Worm (Caenorhabditis elegans) whole organism, L4 larva: Measurements from ENCODE around the gene B0294.3.

Source experiments
- F10B5.3 ChIP-seq: sonication (generic microtip); optimal IDR thresholded peaks from 2 replicates; lab custom pipeline; 2016; ENCODE audit warnings: mild to moderate bottlenecking, missing genetic modification characterization, missing compliant biosample characterization
- F26F4.8 ChIP-seq: fragments of 200-800 bp; sonication (Bioruptor generic); conservative IDR thresholded peaks from 2 replicates; pipeline ENCODE4 v1.3.6; 2022; ENCODE audit warnings: missing genetic modification characterization, missing compliant biosample characterization
- F37D6.2 ChIP-seq: sonication (generic microtip); optimal IDR thresholded peaks from 2 replicates; lab custom pipeline; 2016; ENCODE audit warnings: mild to moderate bottlenecking, missing genetic modification characterization, missing compliant biosample characterization
- F49E8.2 ChIP-seq: sonication (generic microtip); optimal IDR thresholded peaks from 2 replicates; lab custom pipeline; 2016; ENCODE audit warnings: missing compliant biosample characterization, mild to moderate bottlenecking, missing genetic modification characterization, borderline replicate concordance
- T20F7.1 ChIP-seq: fragments of 200-800 bp; sonication (Bioruptor generic); optimal IDR thresholded peaks from 2 replicates; lab custom pipeline; 2018; ENCODE audit warnings: mild to moderate bottlenecking, missing genetic modification characterization, missing compliant biosample characterization
- Y105C5A.15 ChIP-seq: fragments of 200-800 bp; sonication (Bioruptor generic); IDR thresholded peaks from 2 replicates; pipeline ENCODE4 v1.3.6; 2022; ENCODE audit warnings: missing genetic modification characterization, missing compliant biosample characterization
- Y48G9A.11 ChIP-seq: fragments of 200-800 bp; sonication (Bioruptor generic); IDR thresholded peaks from 2 replicates; pipeline ENCODE4 v1.3.6; 2022; ENCODE audit warnings: missing genetic modification reagents, missing genetic modification characterization, missing compliant biosample characterization
- aha-1 ChIP-seq: fragments of 150-350 bp; peaks from one replicate; lab custom pipeline; 2014; ENCODE audit warnings: missing biosample characterization, missing genetic modification characterization
- attf-4 ChIP-seq: sonication (generic microtip); optimal IDR thresholded peaks from 3 replicates; lab custom pipeline; 2017; ENCODE audit warnings: missing biosample characterization, missing genetic modification characterization
- ceh-20 ChIP-seq: fragments of 200-800 bp; sonication (Bioruptor generic); IDR thresholded peaks from 2 replicates; pipeline ENCODE4 v1.3.6; 2022; ENCODE audit warnings: missing genetic modification reagents, missing genetic modification characterization, missing compliant biosample characterization
- ceh-32 ChIP-seq: sonication (generic microtip); optimal IDR thresholded peaks from 2 replicates; lab custom pipeline; 2016; ENCODE audit warnings: mild to moderate bottlenecking, missing genetic modification characterization, missing compliant biosample characterization; ENCODE audit not compliant: poor library complexity
- ceh-44 ChIP-seq: fragments of 200-800 bp; sonication (Bioruptor generic); IDR thresholded peaks from 2 replicates; pipeline ENCODE4 v1.3.6; 2022; ENCODE audit warnings: missing genetic modification reagents, missing genetic modification characterization, missing compliant biosample characterization
- ceh-82 ChIP-seq: sonication (generic microtip); optimal IDR thresholded peaks from 2 replicates; lab custom pipeline; 2017; ENCODE audit warnings: missing biosample characterization, missing genetic modification characterization
- ces-1 ChIP-seq: fragments of 150-350 bp; sonication (generic microtip); optimal IDR thresholded peaks from 4 replicates; lab custom pipeline; 2014; ENCODE audit warnings: missing biosample characterization, missing genetic modification reagents, missing genetic modification characterization
- daf-16 ChIP-seq, 3 experiments: sonication (generic microtip); optimal IDR thresholded peaks; 2 replicates each; lab custom pipeline; 2016 to 2017; ENCODE audit warnings: missing genetic modification characterization in 3 of 3, missing genetic modification reagents in 3 of 3, mild to moderate bottlenecking in 2 of 3, missing compliant biosample characterization in 2 of 3, missing biosample characterization in 1 of 3, moderate library complexity in 1 of 3
- daf-8 ChIP-seq: fragments of 200-800 bp; sonication (Bioruptor generic); IDR thresholded peaks from 2 replicates; pipeline ENCODE4 v1.3.6; 2022; ENCODE audit warnings: missing genetic modification characterization, missing compliant biosample characterization
- dmd-8 ChIP-seq: fragments of 200-800 bp; sonication (Bioruptor generic); IDR thresholded peaks from 2 replicates; pipeline ENCODE4 v1.3.6; 2022; ENCODE audit warnings: missing genetic modification characterization, missing compliant biosample characterization
- egl-43 ChIP-seq: fragments of 200-800 bp; sonication (Bioruptor generic); IDR thresholded peaks from 2 replicates; pipeline ENCODE4 v1.3.6; 2022; ENCODE audit warnings: missing genetic modification reagents, missing genetic modification characterization, missing compliant biosample characterization
- hif-1 ChIP-seq, 2 experiments: sonication (generic microtip); optimal IDR thresholded peaks; 2 replicates each; lab custom pipeline; 2016 to 2017; ENCODE audit warnings: missing compliant biosample characterization in 2 of 2, missing genetic modification characterization in 2 of 2, missing genetic modification reagents in 2 of 2, missing genotype in 2 of 2, mild to moderate bottlenecking in 1 of 2
- lin-29 ChIP-seq: fragments of 200-800 bp; sonication (Bioruptor generic); IDR thresholded peaks from 2 replicates; pipeline ENCODE4 v1.3.6; 2022; ENCODE audit warnings: missing genetic modification reagents, missing genetic modification characterization, missing compliant biosample characterization
- lin-38 ChIP-seq: fragments of 200-800 bp; sonication (Bioruptor generic); IDR thresholded peaks from 2 replicates; pipeline ENCODE4 v1.3.6; 2022; ENCODE audit warnings: missing genetic modification reagents, missing genetic modification characterization, missing compliant biosample characterization
- lin-39 ChIP-seq: fragments of 150-350 bp; optimal IDR thresholded peaks from 2 replicates; lab custom pipeline; 2014; ENCODE audit warnings: missing biosample characterization, missing genetic modification reagents, missing genetic modification characterization
- lsy-2 ChIP-seq, 2 experiments: fragments of 150-350 bp in 1 of 2; sonication (generic microtip) in 1 of 2; optimal IDR thresholded peaks; 2 replicates each; lab custom pipeline; 2014 to 2017; ENCODE audit warnings: missing biosample characterization in 2 of 2, missing genetic modification characterization in 2 of 2
- madf-5 ChIP-seq, 2 experiments: fragments of 200-800 bp; sonication (Bioruptor generic); IDR thresholded peaks; 2 replicates each; pipeline ENCODE4 v1.3.6; 2022; ENCODE audit warnings: missing compliant biosample characterization in 2 of 2, missing genetic modification characterization in 2 of 2
- madf-9 ChIP-seq: fragments of 200-800 bp; sonication (Bioruptor generic); conservative IDR thresholded peaks from 2 replicates; pipeline ENCODE4 v1.3.6; 2022; ENCODE audit warnings: missing genetic modification reagents, missing genetic modification characterization, missing compliant biosample characterization
- mdt-29 ChIP-seq: fragments of 200-800 bp; sonication (Bioruptor generic); IDR thresholded peaks from 2 replicates; pipeline ENCODE4 v1.3.6; 2022; ENCODE audit warnings: missing genetic modification reagents, missing genetic modification characterization, missing compliant biosample characterization
- mep-1 ChIP-seq: fragments of 150-350 bp; sonication (generic microtip); optimal IDR thresholded peaks from 3 replicates; lab custom pipeline; 2014; ENCODE audit warnings: missing biosample characterization, missing genetic modification characterization
- mes-2 ChIP-seq: sonication (generic microtip); optimal IDR thresholded peaks from 2 replicates; lab custom pipeline; 2016; ENCODE audit warnings: missing genotype, mild to moderate bottlenecking, missing genetic modification characterization, missing compliant biosample characterization; ENCODE audit not compliant: poor library complexity, severe bottlenecking
- mxl-2 ChIP-seq: fragments of 200-800 bp; sonication (Bioruptor generic); conservative IDR thresholded peaks from 2 replicates; pipeline ENCODE4 v1.3.6; 2022; ENCODE audit warnings: missing genetic modification reagents, missing genetic modification characterization, missing compliant biosample characterization
- mxl-3 ChIP-seq: fragments of 200-800 bp; sonication (Bioruptor generic); optimal IDR thresholded peaks from 2 replicates; lab custom pipeline; 2018; ENCODE audit warnings: mild to moderate bottlenecking, missing genetic modification characterization, missing compliant biosample characterization
- nhr-102 ChIP-seq: sonication (generic microtip); optimal IDR thresholded peaks from 2 replicates; lab custom pipeline; 2016; ENCODE audit warnings: mild to moderate bottlenecking, missing genetic modification characterization, moderate library complexity, missing compliant biosample characterization
- nhr-48 ChIP-seq: sonication (generic microtip); optimal IDR thresholded peaks from 2 replicates; lab custom pipeline; 2016; ENCODE audit warnings: mild to moderate bottlenecking, missing genetic modification characterization, missing compliant biosample characterization
- nhr-6 ChIP-seq: fragments of 150-350 bp; optimal IDR thresholded peaks from 2 replicates; lab custom pipeline; 2014; ENCODE audit warnings: missing biosample characterization, missing genetic modification characterization
- nhr-76 ChIP-seq: fragments of 150-350 bp; optimal IDR thresholded peaks from 2 replicates; lab custom pipeline; 2014; ENCODE audit warnings: missing biosample characterization, missing genetic modification characterization
- nhr-77 ChIP-seq: fragments of 150-350 bp; optimal IDR thresholded peaks from 2 replicates; lab custom pipeline; 2014; ENCODE audit warnings: missing biosample characterization, missing genetic modification characterization
- php-3 ChIP-seq: fragments of 200-800 bp; sonication (Bioruptor generic); IDR thresholded peaks from 2 replicates; pipeline ENCODE4 v1.3.6; 2022; ENCODE audit warnings: missing genetic modification reagents, missing genetic modification characterization, missing compliant biosample characterization
- pqm-1 ChIP-seq: sonication (generic microtip); optimal IDR thresholded peaks from 2 replicates; lab custom pipeline; 2017; ENCODE audit warnings: missing biosample characterization, missing genetic modification characterization
- tag-97 ChIP-seq: fragments of 200-800 bp; sonication (Bioruptor generic); IDR thresholded peaks from 2 replicates; pipeline ENCODE4 v1.3.6; 2022; ENCODE audit warnings: missing genetic modification characterization, missing compliant biosample characterization
- tra-1 ChIP-seq: fragments of 200-800 bp; sonication (Bioruptor generic); IDR thresholded peaks from 2 replicates; pipeline ENCODE4 v1.3.6; 2022; ENCODE audit warnings: missing genetic modification reagents, missing genetic modification characterization, missing compliant biosample characterization
- unc-39 ChIP-seq: sonication (generic microtip); optimal IDR thresholded peaks from 2 replicates; lab custom pipeline; 2017; ENCODE audit warnings: missing biosample characterization, missing genetic modification characterization
- vab-7 ChIP-seq: fragments of 200-800 bp; sonication (Bioruptor generic); IDR thresholded peaks from 2 replicates; pipeline ENCODE4 v1.3.6; 2022; ENCODE audit warnings: missing genetic modification reagents, missing genetic modification characterization, missing compliant biosample characterization
- zfp-2 ChIP-seq: sonication (generic microtip); optimal IDR thresholded peaks from 2 replicates; lab custom pipeline; 2016; ENCODE audit warnings: mild to moderate bottlenecking, missing genetic modification characterization, missing compliant biosample characterization
- zip-11 ChIP-seq: fragments of 200-800 bp; sonication (Bioruptor generic); IDR thresholded peaks from 2 replicates; pipeline ENCODE4 v1.3.6; 2022; ENCODE audit warnings: missing genetic modification characterization, missing compliant biosample characterization
- ztf-11 ChIP-seq: fragments of 150-350 bp; optimal IDR thresholded peaks from 2 replicates; lab custom pipeline; 2014; ENCODE audit warnings: missing biosample characterization, missing genetic modification characterization

B0294.3 gene

ce11 chrX:1858616-1859015 lies 33.4 kb upstream of the B0294.3 start (continued):
- TF ChIP-seq daf-16 (GFP tag; optimal IDR thresholded peaks at IDR 0.05; lab: Kevin White, UChicago) (peak in 1 of 2 experiments; percentile 43), daf-16 (tag; optimal IDR thresholded peaks at IDR 0.05; lab: Kevin White, UChicago) (no peak), mxl-2 (0 out of 2 replicates have a peak, but pooled peaks have one; percentile 27), madf-9 (GFP tag; lab: Robert Waterston, UW) (peak; percentile 66; the same call in 1 of the 2 replicates), mdt-29 (GFP tag; lab: Robert Waterston, UW) (peak; percentile 46; the same call in 1 of the 2 replicates), nhr-102 (tag; lab: Kevin White, UChicago) (no peak), Y105C5A.15 (GFP tag; lab: Robert Waterston, UW) (0 out of 2 replicates have a peak, but pooled peaks have one; percentile 14), php-3 (GFP tag; lab: Robert Waterston, UW) (peak; percentile 74; the same call in 1 of the 2 replicates), ceh-32 (tag; lab: Kevin White, UChicago) (no peak), T20F7.1 (GFP tag; lab: Kevin White, UChicago) (no peak), lin-38 (GFP tag; lab: Robert Waterston, UW) (no peak), nhr-48 (tag; lab: Kevin White, UChicago) (peak; percentile 8), attf-4 (tag; lab: Kevin White, UChicago) (no peak), F37D6.2 (tag; lab: Kevin White, UChicago) (peak; percentile 57), F49E8.2 (tag; lab: Kevin White, UChicago) (no peak), mep-1 (peak; percentile 73), daf-8 (no peak), Y48G9A.11 (GFP tag; lab: Robert Waterston, UW) (peak; percentile 47; the same call in 1 of the 2 replicates), dmd-8 (GFP tag; lab: Robert Waterston, UW) (peak; percentile 89), madf-5 (GFP tag; IDR thresholded peaks at IDR 0.05; lab: Robert Waterston, UW) (peak; percentile 62 to 85; a peak in 3 of 4 replicates), ceh-20 (GFP tag; lab: Robert Waterston, UW) (no peak), mes-2 (tag; lab: Kevin White, UChicago) (peak; percentile 80), pqm-1 (tag; lab: Kevin White, UChicago) (no peak), ces-1 (GFP tag; lab: Kevin White, UChicago) (no peak), nhr-77 (no peak), ceh-82 (tag; lab: Kevin White, UChicago) (no peak), zfp-2 (tag; lab: Kevin White, UChicago) (no peak), vab-7 (GFP tag; lab: Robert Waterston, UW) (peak; percentile 76)

ce11 chrX:1860422-1860821 lies 31.6 kb upstream of the B0294.3 start, which contains the start of gene T26C11.8:
Gene T26C11.8 (plus strand): TSS chrX:1860722.
- TF ChIP-seq lin-29 (GFP tag; lab: Robert Waterston, UW) (no peak), mep-1 (no peak), lsy-2 (tag; optimal IDR thresholded peaks at IDR 0.05; lab: Kevin White, UChicago) (no peak), tra-1 (GFP tag; lab: Robert Waterston, UW) (no peak), zip-11 (GFP tag; lab: Robert Waterston, UW) (no peak), ceh-20 (GFP tag; lab: Robert Waterston, UW) (no peak)
- TF ChIP-seq, all 104 proteins: peak for 0

DNA sequence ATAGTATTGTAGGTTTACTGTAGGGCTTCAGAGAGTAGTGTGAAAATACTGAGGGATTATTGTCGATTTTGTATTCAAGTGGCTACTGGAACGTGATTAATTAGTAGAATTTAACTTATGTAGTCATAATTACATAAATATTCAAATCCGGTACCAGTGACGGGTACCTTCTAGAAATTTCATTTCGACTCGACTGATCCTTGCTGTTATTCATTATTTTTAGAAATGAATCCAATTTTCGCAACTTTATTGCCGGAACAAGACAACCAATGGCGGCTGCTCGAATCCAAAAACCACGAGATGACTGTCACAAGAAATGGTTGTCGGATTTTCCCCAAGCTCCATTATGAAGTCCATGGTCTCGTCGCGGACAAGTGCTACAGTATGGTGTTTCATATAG lies 27.0 kb upstream of the B0294.3 start, which contains the start of gene tbx-41:
Gene tbx-41 (plus strand): TSS at position 301 of the 400 bp plus-strand sequence.
- no peak for TF ChIP-seq F10B5.3 (tag; lab: Kevin White, UChicago)
- TF ChIP-seq hif-1 (tag; optimal IDR thresholded peaks at IDR 0.05; lab: Kevin White, UChicago) = no peak
- TF ChIP-seq unc-39 (tag; lab: Kevin White, UChicago) = no peak
- TF ChIP-seq mxl-3 (GFP tag; lab: Kevin White, UChicago) = no peak
- TF ChIP-seq nhr-76 (tag; lab: Kevin White, UChicago) = no peak
- no peak for TF ChIP-seq ces-1 (GFP tag; lab: Kevin White, UChicago)
- TF ChIP-seq lin-39 (tag; lab: Kevin White, UChicago) = no peak
- TF ChIP-seq F26F4.8 (GFP tag; lab: Robert Waterston, UW) = no peak
- no peak for TF ChIP-seq nhr-6 (tag; lab: Kevin White, UChicago)
- TF ChIP-seq ceh-44 (GFP tag; lab: Robert Waterston, UW) = no peak
- TF ChIP-seq ztf-11 (tag; lab: Kevin White, UChicago) = no peak
- TF ChIP-seq tag-97 = no peak
- TF ChIP-seq daf-8 = no peak
- no peak for TF ChIP-seq egl-43 (GFP tag; lab: Robert Waterston, UW)
- no peak for TF ChIP-seq aha-1 (tag; lab: Kevin White, UChicago)
